Fruit fly (Drosophila melanogaster) whole organism, adult: Measurements from ENCODE around the gene CG13022.
A peak's percentile ranks its signal among the peaks of the same experiment; 100 is the strongest.

Source experiments
- CG11617 ChIP-seq: fragments of 200-800 bp; sonication (Bioruptor generic); optimal IDR thresholded peaks from 2 replicates; lab custom pipeline; 2017; ENCODE audit warnings: mild to moderate bottlenecking, missing biosample characterization, missing genetic modification reagents, missing genetic modification characterization
- CG12768 ChIP-seq: fragments of 200-800 bp; sonication (Bioruptor generic); optimal IDR thresholded peaks from 2 replicates; lab custom pipeline; 2017; ENCODE audit warnings: missing biosample characterization, missing genetic modification characterization, mild to moderate bottlenecking, moderate library complexity, missing genetic modification reagents
- CG14711 ChIP-seq: fragments of 200-800 bp; sonication (Bioruptor generic); optimal IDR thresholded peaks from 2 replicates; lab custom pipeline; 2018; ENCODE audit warnings: missing biosample characterization, mild to moderate bottlenecking, missing genetic modification characterization, moderate library complexity
- CG1620 ChIP-seq: fragments of 200-800 bp; sonication (Bioruptor generic); optimal IDR thresholded peaks from 2 replicates; lab custom pipeline; 2016; ENCODE audit warnings: missing biosample characterization, missing genetic modification characterization
- CG33017 ChIP-seq: fragments of 200-800 bp; sonication (Bioruptor generic); optimal IDR thresholded peaks from 2 replicates; lab custom pipeline; 2018; ENCODE audit warnings: missing biosample characterization, mild to moderate bottlenecking, missing genetic modification characterization, moderate library complexity
- CG5204 ChIP-seq: fragments of 200-800 bp; sonication (Bioruptor generic); optimal IDR thresholded peaks from 2 replicates; lab custom pipeline; 2016; ENCODE audit warnings: missing biosample characterization, missing genetic modification characterization
- CG7045 ChIP-seq: fragments of 200-800 bp; sonication (Bioruptor generic); optimal IDR thresholded peaks from 2 replicates; lab custom pipeline; 2017; ENCODE audit warnings: missing biosample characterization, mild to moderate bottlenecking, missing genetic modification characterization
- CG7101 ChIP-seq: fragments of 200-800 bp; sonication (Bioruptor generic); optimal IDR thresholded peaks from 2 replicates; lab custom pipeline; 2018; ENCODE audit warnings: missing biosample characterization, mild to moderate bottlenecking, missing genetic modification characterization, moderate library complexity
- Clk ChIP-seq: fragments of 200-800 bp; sonication (Bioruptor generic); optimal IDR thresholded peaks from 2 replicates; lab custom pipeline; 2017; ENCODE audit warnings: missing biosample characterization, missing genetic modification characterization
- Crg-1 ChIP-seq: fragments of 200-800 bp; sonication (Bioruptor generic); optimal IDR thresholded peaks from 2 replicates; lab custom pipeline; 2016; ENCODE audit warnings: missing biosample characterization, missing genetic modification characterization
- Hr96 ChIP-seq: fragments of 200-800 bp; sonication (Bioruptor generic); optimal IDR thresholded peaks from 2 replicates; lab custom pipeline; 2016; ENCODE audit warnings: missing biosample characterization, missing genetic modification characterization
- Mnt ChIP-seq: fragments of 200-800 bp; sonication (Bioruptor generic); optimal IDR thresholded peaks from 2 replicates; lab custom pipeline; 2016; ENCODE audit warnings: missing biosample characterization, mild to moderate bottlenecking, missing genetic modification characterization
- bab1 ChIP-seq: fragments of 200-800 bp; sonication (Bioruptor generic); optimal IDR thresholded peaks from 3 replicates; lab custom pipeline; 2019; ENCODE audit warnings: missing biosample characterization, mild to moderate bottlenecking, missing genetic modification characterization, moderate library complexity
- cic ChIP-seq: fragments of 200-800 bp; sonication (Bioruptor generic); optimal IDR thresholded peaks from 2 replicates; lab custom pipeline; 2017; ENCODE audit warnings: missing biosample characterization, mild to moderate bottlenecking, missing genetic modification characterization, moderate library complexity
- cnc ChIP-seq, 2 experiments: fragments of >200 bp; optimal IDR thresholded peaks; 2 replicates each; lab custom pipeline; 2017
- kay ChIP-seq: fragments of 200-800 bp; sonication (Bioruptor generic); peaks from one replicate; lab custom pipeline; 2016; ENCODE audit warnings: missing biosample characterization, missing genetic modification characterization, borderline replicate concordance
- ovo ChIP-seq: fragments of 200-800 bp; sonication (Bioruptor generic); optimal IDR thresholded peaks from 2 replicates; lab custom pipeline; 2016; ENCODE audit warnings: missing biosample characterization, missing genetic modification characterization
- pad ChIP-seq: fragments of 200-800 bp; sonication (Bioruptor generic); optimal IDR thresholded peaks from 3 replicates; lab custom pipeline; 2017; ENCODE audit warnings: missing biosample characterization, missing genetic modification characterization, mild to moderate bottlenecking, moderate library complexity, missing genetic modification reagents
- tj ChIP-seq: fragments of 200-800 bp; sonication (Bioruptor generic); optimal IDR thresholded peaks from 3 replicates; lab custom pipeline; 2017; ENCODE audit warnings: missing biosample characterization, mild to moderate bottlenecking, missing genetic modification characterization, moderate library complexity
- toe ChIP-seq: fragments of 200-800 bp; sonication (Bioruptor generic); optimal IDR thresholded peaks from 2 replicates; lab custom pipeline; 2016; ENCODE audit warnings: missing biosample characterization, missing genetic modification characterization

CG13022 gene

dm6 chr3L:16984042-16984441, 45.3 kb upstream of the CG13022 start:
- peak; percentile 78 for TF ChIP-seq kay
- TF ChIP-seq ovo (GFP tag; lab: Kevin White, UChicago) = no peak
- TF ChIP-seq pad = no peak
- TF ChIP-seq cic (GFP tag; lab: Kevin White, UChicago) = peak; percentile 31

- TF ChIP-seq toe (no peak), Mnt (peak; percentile 57), CG33017 (peak; percentile 51), CG11617 (GFP tag; lab: Kevin White, UChicago) (peak; percentile 24), CG7045 (GFP tag; lab: Kevin White, UChicago) (peak; percentile 46), bab1 (GFP tag; lab: Kevin White, UChicago) (no peak), ovo (GFP tag; lab: Kevin White, UChicago) (no peak), CG1620 (GFP tag; lab: Kevin White, UChicago) (no peak), Crg-1 (no peak), pad (peak; percentile 22), cnc (optimal IDR thresholded peaks at IDR 0.05; lab: Kevin White, UChicago) (no peak), CG12768 (peak; percentile 76), Clk (GFP tag; lab: Kevin White, UChicago) (peak; percentile 16), cic (GFP tag; lab: Kevin White, UChicago) (peak; percentile 91), kay (no peak), CG5204 (GFP tag; lab: Kevin White, UChicago) (no peak), Hr96 (GFP tag; lab: Kevin White, UChicago) (no peak), tj (GFP tag; lab: Kevin White, UChicago) (peak; percentile 31), CG14711 (tag; lab: Kevin White, UChicago) (no peak), CG7101 (tag; lab: Kevin White, UChicago) (peak; percentile 27)
These were observed 42.4 kb upstream of the CG13022 start for dm6 chr3L:16981114-16981648.

dm6 chr3L:16978406-16978805, 39.7 kb upstream of the CG13022 start:
- TF ChIP-seq tj (GFP tag; lab: Kevin White, UChicago) (peak; percentile 27), CG33017 (no peak)

dm6 chr3L:16977311-16977710, 38.6 kb upstream of the CG13022 start:
- no peak for TF ChIP-seq bab1 (GFP tag; lab: Kevin White, UChicago)
- no peak for TF ChIP-seq CG7101 (tag; lab: Kevin White, UChicago)
- no peak for TF ChIP-seq tj (GFP tag; lab: Kevin White, UChicago)
- TF ChIP-seq CG14711 (tag; lab: Kevin White, UChicago) = no peak
- peak; percentile 96 for TF ChIP-seq kay
- no peak for TF ChIP-seq CG1620 (GFP tag; lab: Kevin White, UChicago)
- TF ChIP-seq CG5204 (GFP tag; lab: Kevin White, UChicago) = no peak

DNA sequence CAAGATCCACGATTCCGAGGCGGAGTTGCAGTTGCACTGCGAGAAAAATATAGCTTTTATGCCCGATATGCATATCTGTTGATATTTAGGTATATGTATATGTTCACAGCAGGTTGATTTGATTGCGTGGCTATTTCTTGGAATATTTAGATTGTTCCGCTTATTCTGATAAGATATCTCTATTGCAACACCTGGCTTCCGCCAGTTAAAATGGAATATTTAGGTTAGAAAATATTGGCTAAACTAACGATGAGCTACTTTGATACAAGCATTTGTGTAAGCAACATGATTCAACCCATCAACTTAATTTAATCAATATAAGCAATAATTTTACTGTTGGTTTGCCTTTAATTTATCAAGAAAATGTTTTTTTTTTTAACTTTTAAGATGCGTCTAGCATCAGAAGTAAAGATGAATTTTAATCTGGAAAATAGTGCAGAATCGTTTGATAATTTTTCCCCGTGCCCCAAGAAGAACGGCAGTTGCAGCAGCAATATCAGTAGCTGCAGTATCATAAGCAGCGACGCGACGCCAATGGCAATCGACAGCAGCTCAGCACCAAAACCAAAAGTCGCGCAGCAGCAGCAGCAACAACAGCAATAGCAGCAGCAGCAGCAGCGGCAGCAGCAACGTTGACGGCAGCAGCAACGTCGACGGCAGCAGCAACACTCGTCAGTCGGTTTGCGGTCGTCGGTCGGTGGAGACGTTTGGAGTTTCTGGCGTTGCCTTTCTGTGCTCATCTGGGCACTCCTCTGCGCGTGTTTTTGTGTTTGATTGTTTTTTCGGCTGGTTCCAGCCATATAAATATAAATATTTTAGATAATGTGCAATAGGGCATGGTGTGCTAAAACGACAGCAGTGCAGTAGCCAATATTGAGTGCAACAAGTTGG, 37.1 kb upstream of the CG13022 start:
- TF ChIP-seq Clk (GFP tag; lab: Kevin White, UChicago) (no peak), tj (GFP tag; lab: Kevin White, UChicago) (no peak), CG11617 (GFP tag; lab: Kevin White, UChicago) (no peak), kay (peak; percentile 24), cic (GFP tag; lab: Kevin White, UChicago) (no peak)

DNA sequence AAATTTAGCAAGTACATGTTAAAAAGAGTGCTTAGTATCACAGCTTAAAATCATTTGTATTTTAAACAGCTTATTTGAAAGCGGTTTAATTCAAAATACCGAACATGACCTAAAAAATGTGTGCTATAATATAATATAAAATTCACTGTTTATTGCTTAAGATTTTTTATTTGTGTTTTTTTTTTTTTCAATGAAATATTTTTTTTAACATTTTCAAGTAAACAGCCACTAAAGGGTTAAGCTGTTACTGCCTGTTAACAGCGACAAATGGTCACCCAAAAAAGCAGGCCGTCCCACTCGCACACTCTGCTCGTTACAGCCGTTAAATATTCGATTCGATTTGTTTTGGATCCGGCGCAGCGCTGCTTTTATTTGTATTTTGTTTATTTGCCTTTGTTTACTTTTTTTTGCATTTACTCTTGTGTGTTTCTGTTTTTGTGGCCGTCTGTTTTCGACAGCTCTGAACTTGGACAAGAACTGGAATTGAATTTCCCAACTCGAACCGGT, 35.9 kb upstream of the CG13022 start:
- TF ChIP-seq CG7101 (tag; lab: Kevin White, UChicago) (no peak), kay (peak; percentile 42)

- TF ChIP-seq cic (GFP tag; lab: Kevin White, UChicago) (no peak), CG11617 (GFP tag; lab: Kevin White, UChicago) (no peak), kay (no peak), CG33017 (no peak), tj (GFP tag; lab: Kevin White, UChicago) (peak; percentile 64)
These were observed 33.0 kb upstream of the CG13022 start for dm6 chr3L:16971611-16972359.
